Worm (Caenorhabditis elegans) whole organism, late embryonic: ENCODE data around the gene wbp-2.

Experiments used
- C08G9.2 ChIP-seq: sonication (generic microtip); optimal IDR thresholded peaks from 2 replicates; lab custom pipeline; 2016; ENCODE audit warnings: mild to moderate bottlenecking, missing genetic modification characterization, moderate library complexity, missing compliant biosample characterization
- T23F11.4 ChIP-seq: fragments of 200-800 bp; sonication (Bioruptor generic); optimal IDR thresholded peaks from 2 replicates; lab custom pipeline; 2018; ENCODE audit warnings: mild to moderate bottlenecking, missing genetic modification characterization, missing compliant biosample characterization
- ahr-1 ChIP-seq: sonication (generic microtip); optimal IDR thresholded peaks from 2 replicates; lab custom pipeline; 2016; ENCODE audit warnings: missing genetic modification characterization, missing compliant biosample characterization
- ceh-31 ChIP-seq: sonication (generic microtip); optimal IDR thresholded peaks from 2 replicates; lab custom pipeline; 2016; ENCODE audit warnings: missing genetic modification characterization, missing compliant biosample characterization
- ceh-45 ChIP-seq: fragments of 200-800 bp; sonication (Bioruptor generic); IDR thresholded peaks from 2 replicates; pipeline ENCODE4 v1.3.6; 2022; ENCODE audit warnings: missing genetic modification reagents, missing genetic modification characterization, missing compliant biosample characterization
- hlh-30 ChIP-seq: sonication (generic microtip); optimal IDR thresholded peaks from 2 replicates; lab custom pipeline; 2017; ENCODE audit warnings: antibody characterized with exemption, missing genetic modification characterization, missing compliant biosample characterization; ENCODE audit not compliant: insufficient read depth
- madf-2 ChIP-seq: sonication (generic microtip); optimal IDR thresholded peaks from 2 replicates; lab custom pipeline; 2017; ENCODE audit warnings: missing genetic modification characterization, missing compliant biosample characterization
- nfya-1 ChIP-seq: sonication (generic microtip); optimal IDR thresholded peaks from 2 replicates; lab custom pipeline; 2017; ENCODE audit warnings: missing genetic modification characterization, mild to moderate bottlenecking, missing compliant biosample characterization, antibody characterized with exemption, moderate library complexity
- nhr-232 ChIP-seq: sonication (generic microtip); optimal IDR thresholded peaks from 2 replicates; lab custom pipeline; 2016; ENCODE audit warnings: missing genetic modification characterization, missing compliant biosample characterization
- npax-4 ChIP-seq: sonication (generic microtip); optimal IDR thresholded peaks from 2 replicates; lab custom pipeline; 2016; ENCODE audit warnings: missing genetic modification characterization, missing compliant biosample characterization
- pax-1 ChIP-seq: fragments of 150-350 bp; optimal IDR thresholded peaks from 2 replicates; lab custom pipeline; 2014; ENCODE audit warnings: missing biosample characterization, missing genetic modification characterization
- sdc-2 ChIP-seq: sonication (generic microtip); optimal IDR thresholded peaks from 2 replicates; lab custom pipeline; 2016; ENCODE audit warnings: missing genotype, missing genetic modification characterization, missing compliant biosample characterization
- tbx-2 ChIP-seq: sonication (generic microtip); optimal IDR thresholded peaks from 2 replicates; lab custom pipeline; 2016; ENCODE audit warnings: missing genetic modification characterization, missing compliant biosample characterization

wbp-2 gene

ce11 chrII:9378174-9378573, 48.6 kb downstream of the wbp-2 start:
- TF ChIP-seq ceh-31 (no peak), madf-2 (tag; lab: Kevin White, UChicago) (no peak), T23F11.4 (GFP tag; lab: Kevin White, UChicago) (no peak), ceh-45 (GFP tag; lab: Robert Waterston, UW) (no peak), sdc-2 (no peak), hlh-30 (tag; lab: Kevin White, UChicago) (no peak), tbx-2 (tag; lab: Kevin White, UChicago) (no peak), ahr-1 (tag; lab: Kevin White, UChicago) (no peak), pax-1 (no peak), nhr-232 (tag; lab: Kevin White, UChicago) (no peak), npax-4 (tag; lab: Kevin White, UChicago) (no peak)

- TF ChIP-seq hlh-30 (tag; lab: Kevin White, UChicago) (no peak), C08G9.2 (tag; lab: Kevin White, UChicago) (no peak), ceh-31 (no peak), nfya-1 (tag; lab: Kevin White, UChicago) (no peak)
These were observed 50.2 kb downstream of the wbp-2 start, which contains the start of gene srh-48 for ce11 chrII:9379796-9380195. TSS of gene srh-48 (plus strand) at chrII:9380096.
